Worm (Caenorhabditis elegans) whole organism, young adult: Measurements from ENCODE around the gene F43G6.10.

Experiments used
- F57C9.4 ChIP-seq: sonication (generic microtip); optimal IDR thresholded peaks from 2 replicates; lab custom pipeline; 2017; ENCODE audit warnings: mild to moderate bottlenecking, missing genetic modification characterization, missing compliant biosample characterization
- Y53G8AR.9 ChIP-seq: fragments of 200-800 bp; sonication (Bioruptor generic); conservative IDR thresholded peaks from 2 replicates; pipeline ENCODE4 v1.3.6; 2022; ENCODE audit warnings: missing genetic modification reagents, missing genetic modification characterization, missing compliant biosample characterization
- Y79H2A.3 ChIP-seq: fragments of 200-800 bp; sonication (Bioruptor generic); conservative IDR thresholded peaks from 2 replicates; pipeline ENCODE4 v1.3.6; 2022; ENCODE audit warnings: missing genetic modification reagents, missing genetic modification characterization, missing compliant biosample characterization
- ama-1 ChIP-seq, 3 experiments: fragments of 150-350 bp in 1 of 3; sonication (generic microtip) in 2 of 3; optimal IDR thresholded peaks; 2 replicates each; lab custom pipeline; 2014 to 2018; ENCODE audit warnings: missing biosample characterization in 2 of 3, missing genetic modification characterization in 2 of 3, missing genetic modification reagents in 2 of 3
- attf-3 ChIP-seq: fragments of 200-800 bp; sonication (Bioruptor generic); conservative IDR thresholded peaks from 2 replicates; pipeline ENCODE4 v1.3.6; 2022; ENCODE audit warnings: missing genetic modification reagents, missing genetic modification characterization, missing compliant biosample characterization
- ceh-100 ChIP-seq: fragments of 200-800 bp; sonication (Bioruptor generic); IDR thresholded peaks from 2 replicates; pipeline ENCODE4 v1.3.6; 2022; ENCODE audit warnings: missing genetic modification reagents, missing genetic modification characterization, missing compliant biosample characterization
- dpl-1 ChIP-seq: fragments of 150-350 bp; optimal IDR thresholded peaks from 2 replicates; lab custom pipeline; 2014; ENCODE audit warnings: missing biosample characterization, missing genetic modification reagents, missing genetic modification characterization
- nhr-90 ChIP-seq: sonication (generic microtip); optimal IDR thresholded peaks from 2 replicates; lab custom pipeline; 2016; ENCODE audit warnings: missing genotype, mild to moderate bottlenecking, missing genetic modification characterization, missing compliant biosample characterization
- pha-4 ChIP-seq: fragments of 150-350 bp; sonication (generic microtip); optimal IDR thresholded peaks from 2 replicates; lab custom pipeline; 2014; ENCODE audit warnings: missing biosample characterization, missing genetic modification reagents, missing genetic modification characterization
- tlf-1 ChIP-seq: fragments of 200-800 bp; sonication (Bioruptor generic); optimal IDR thresholded peaks from 2 replicates; lab custom pipeline; 2018; ENCODE audit warnings: mild to moderate bottlenecking, missing genetic modification characterization, missing compliant biosample characterization
- zfh-2 ChIP-seq: fragments of 200-800 bp; sonication (Bioruptor generic); conservative IDR thresholded peaks from 2 replicates; pipeline ENCODE4 v1.3.6; 2022; ENCODE audit warnings: missing genetic modification reagents, missing genetic modification characterization, missing compliant biosample characterization
- ztf-25 ChIP-seq: fragments of 200-800 bp; sonication (Bioruptor generic); IDR thresholded peaks from 2 replicates; pipeline ENCODE4 v1.3.6; 2022; ENCODE audit warnings: missing genetic modification reagents, missing genetic modification characterization, missing compliant biosample characterization

- TF ChIP-seq ztf-25 (GFP tag; lab: Robert Waterston, UW) (no peak), F57C9.4 (tag; lab: Kevin White, UChicago) (no peak), tlf-1 (GFP tag; lab: Kevin White, UChicago) (no peak), dpl-1 (GFP tag; lab: Kevin White, UChicago) (no peak), Y79H2A.3 (GFP tag; lab: Robert Waterston, UW) (no peak), ceh-100 (GFP tag; lab: Robert Waterston, UW) (no peak), attf-3 (GFP tag; lab: Robert Waterston, UW) (no peak), ama-1 (optimal IDR thresholded peaks at IDR 0.05; lab: Kevin White, UChicago) (no peak), ama-1 (GFP tag; optimal IDR thresholded peaks at IDR 0.05; lab: Kevin White, UChicago) (no peak), zfh-2 (GFP tag; lab: Robert Waterston, UW) (no peak), Y53G8AR.9 (GFP tag; lab: Robert Waterston, UW) (no peak), pha-4 (tag; lab: Kevin White, UChicago) (no peak), nhr-90 (tag; lab: Kevin White, UChicago) (no peak)
Observed at ce11 chrII:11816014-11816413, 6.9 kb downstream of the F43G6.10 start.
